Worm (Caenorhabditis elegans): ENCODE results near the gene mrpl-22.

DNA sequence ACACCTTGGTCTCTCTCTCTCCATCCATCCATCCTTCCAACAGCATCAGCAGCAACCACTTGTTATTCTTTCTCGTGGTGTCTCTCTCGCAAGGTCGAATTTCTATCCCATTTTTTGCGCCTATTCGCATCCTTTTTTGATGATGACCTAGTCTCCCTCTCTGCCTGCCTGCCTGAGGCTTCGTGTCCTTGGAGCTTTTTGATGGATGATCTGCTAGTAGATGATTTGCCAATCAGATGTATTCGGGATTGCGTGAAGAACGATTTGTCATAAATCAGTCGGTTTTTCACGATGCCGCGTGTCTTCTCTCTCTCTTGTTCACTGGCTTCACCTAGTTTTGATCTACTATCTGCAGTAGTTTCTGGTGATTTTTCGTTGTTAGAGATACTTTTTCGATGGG is 46.0 kb downstream of the mrpl-22 start:
- no peak for TF ChIP-seq W03F9.2 (tag; optimal IDR thresholded peaks at IDR 0.05)
- TF ChIP-seq him-1 (tag; optimal IDR thresholded peaks at IDR 0.05) = no peak
- TF ChIP-seq dao-5 (tag; optimal IDR thresholded peaks at IDR 0.05) = no peak

All from whole organism, L4/young adult.